Worm (Caenorhabditis elegans) whole organism, L4 larva: ENCODE measurements around the gene ZK370.6.

Experiments used
- F10B5.3 ChIP-seq: sonication (generic microtip); optimal IDR thresholded peaks from 2 replicates; lab custom pipeline; 2016; ENCODE audit warnings: mild to moderate bottlenecking, missing genetic modification characterization, missing compliant biosample characterization
- F26F4.8 ChIP-seq: fragments of 200-800 bp; sonication (Bioruptor generic); conservative IDR thresholded peaks from 2 replicates; pipeline ENCODE4 v1.3.6; 2022; ENCODE audit warnings: missing genetic modification characterization, missing compliant biosample characterization
- T26A8.4 ChIP-seq: fragments of 200-800 bp; sonication (Bioruptor generic); IDR thresholded peaks from 2 replicates; pipeline ENCODE4 v1.3.6; 2022; ENCODE audit warnings: missing genetic modification characterization, missing compliant biosample characterization
- ZK337.2 ChIP-seq: fragments of 200-800 bp; sonication (Bioruptor generic); IDR thresholded peaks from 2 replicates; pipeline ENCODE4 v1.3.6; 2022; ENCODE audit warnings: missing genetic modification reagents, missing genetic modification characterization, missing compliant biosample characterization
- daf-8 ChIP-seq: fragments of 200-800 bp; sonication (Bioruptor generic); IDR thresholded peaks from 2 replicates; pipeline ENCODE4 v1.3.6; 2022; ENCODE audit warnings: missing genetic modification characterization, missing compliant biosample characterization
- egl-27 ChIP-seq: sonication (generic microtip); optimal IDR thresholded peaks from 3 replicates; lab custom pipeline; 2017; ENCODE audit warnings: missing biosample characterization, missing genetic modification reagents, missing genetic modification characterization
- hmg-1.1 ChIP-seq: fragments of 200-800 bp; sonication (Bioruptor generic); IDR thresholded peaks from 2 replicates; pipeline ENCODE4 v1.3.6; 2022; ENCODE audit warnings: missing genetic modification reagents, missing genetic modification characterization, missing compliant biosample characterization
- mxl-2 ChIP-seq: fragments of 200-800 bp; sonication (Bioruptor generic); conservative IDR thresholded peaks from 2 replicates; pipeline ENCODE4 v1.3.6; 2022; ENCODE audit warnings: missing genetic modification reagents, missing genetic modification characterization, missing compliant biosample characterization
- nhr-237 ChIP-seq: sonication (generic microtip); optimal IDR thresholded peaks from 2 replicates; lab custom pipeline; 2017; ENCODE audit warnings: missing biosample characterization, missing genetic modification characterization
- nhr-6 ChIP-seq: fragments of 150-350 bp; optimal IDR thresholded peaks from 2 replicates; lab custom pipeline; 2014; ENCODE audit warnings: missing biosample characterization, missing genetic modification characterization
- pha-4 ChIP-seq, 2 experiments: fragments of 150-350 bp in 1 of 2; fragments of 200-800 bp in 1 of 2; sonication (Bioruptor generic) in 1 of 2; IDR thresholded peaks in 1 of 2; optimal IDR thresholded peaks in 1 of 2; 2 replicates each; pipeline versions ENCODE4 v1.3.6 to Lab custom; 2014 to 2022; ENCODE audit warnings: missing genetic modification characterization in 2 of 2, missing genetic modification reagents in 2 of 2, missing biosample characterization in 1 of 2, missing compliant biosample characterization in 1 of 2
- skn-1 ChIP-seq: fragments of 150-350 bp; optimal IDR thresholded peaks from 2 replicates; lab custom pipeline; 2014; ENCODE audit warnings: missing biosample characterization, missing genetic modification characterization
- unc-62 ChIP-seq, 3 experiments: fragments of 150-350 bp in 1 of 3; sonication (generic microtip); optimal IDR thresholded peaks in 2 of 3; peaks in 1 of 3; 1 replicate in 1 of 3; 2 replicates in 2 of 3; lab custom pipeline; 2014 to 2017; ENCODE audit warnings: missing biosample characterization in 3 of 3, missing genetic modification characterization in 3 of 3, missing genetic modification reagents in 3 of 3, missing genotype in 1 of 3
- ztf-7 ChIP-seq: fragments of 150-350 bp; optimal IDR thresholded peaks from 2 replicates; lab custom pipeline; 2014; ENCODE audit warnings: missing biosample characterization, missing genetic modification characterization

DNA sequence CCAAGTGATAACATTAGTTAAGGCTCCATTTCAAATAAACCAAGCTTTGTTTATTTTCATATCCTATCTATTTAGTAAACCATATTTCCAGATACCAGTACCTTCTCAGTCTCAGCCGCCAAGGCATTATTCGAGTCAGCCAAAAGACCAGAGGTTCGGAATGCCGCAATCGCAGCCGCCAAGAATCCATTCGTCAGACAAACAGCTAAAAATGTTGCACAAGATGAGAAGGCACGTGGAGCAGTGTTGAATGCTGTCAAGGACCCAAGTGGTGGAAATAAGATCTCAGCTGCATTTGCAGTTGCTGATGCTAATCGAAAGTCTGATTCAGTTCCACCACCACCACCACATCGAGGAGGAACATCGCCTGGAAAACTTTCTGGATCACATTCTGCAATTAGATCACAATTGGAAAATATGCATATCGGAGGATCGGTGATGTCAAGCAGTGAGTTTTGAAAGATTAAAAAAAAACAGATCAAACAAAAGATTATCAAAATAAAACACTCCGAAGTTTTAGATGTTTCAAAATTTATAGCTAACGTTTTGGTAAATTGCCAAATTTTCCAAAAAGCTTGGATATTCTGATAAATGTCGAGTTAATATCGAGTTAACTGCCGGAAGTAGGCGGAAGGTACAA lies 46.3 kb downstream of the ZK370.6 start:
- no peak for TF ChIP-seq ztf-7 (tag; lab: Kevin White, UChicago)
- TF ChIP-seq pha-4 (GFP tag; IDR thresholded peaks at IDR 0.05; lab: Robert Waterston, UW) = no peak
- TF ChIP-seq pha-4 (tag; optimal IDR thresholded peaks at IDR 0.05; lab: Kevin White, UChicago) = no peak
- no peak for TF ChIP-seq hmg-1.1 (GFP tag; lab: Robert Waterston, UW)
- TF ChIP-seq daf-8 (GFP tag; lab: Robert Waterston, UW) = no peak
- no peak for TF ChIP-seq T26A8.4 (GFP tag; lab: Robert Waterston, UW)
- no peak for TF ChIP-seq F10B5.3
- no peak for TF ChIP-seq egl-27
- no peak for TF ChIP-seq mxl-2 (GFP tag; lab: Robert Waterston, UW)
- TF ChIP-seq F26F4.8 = no peak
- TF ChIP-seq skn-1 = no peak
- TF ChIP-seq nhr-6 = no peak
- TF ChIP-seq ZK337.2 (GFP tag; lab: Robert Waterston, UW) = no peak
- no peak for TF ChIP-seq nhr-237
- TF ChIP-seq unc-62 (GFP tag; optimal IDR thresholded peaks at IDR 0.05 in 1 of 2; lab: Kevin White, UChicago) = peak in 1 of 2 experiments; percentile 98
- no peak for TF ChIP-seq unc-62 (tag; optimal IDR thresholded peaks at IDR 0.05; lab: Kevin White, UChicago)
